Worm (Caenorhabditis elegans): ENCODE data around the gene F22F4.5.

DNA sequence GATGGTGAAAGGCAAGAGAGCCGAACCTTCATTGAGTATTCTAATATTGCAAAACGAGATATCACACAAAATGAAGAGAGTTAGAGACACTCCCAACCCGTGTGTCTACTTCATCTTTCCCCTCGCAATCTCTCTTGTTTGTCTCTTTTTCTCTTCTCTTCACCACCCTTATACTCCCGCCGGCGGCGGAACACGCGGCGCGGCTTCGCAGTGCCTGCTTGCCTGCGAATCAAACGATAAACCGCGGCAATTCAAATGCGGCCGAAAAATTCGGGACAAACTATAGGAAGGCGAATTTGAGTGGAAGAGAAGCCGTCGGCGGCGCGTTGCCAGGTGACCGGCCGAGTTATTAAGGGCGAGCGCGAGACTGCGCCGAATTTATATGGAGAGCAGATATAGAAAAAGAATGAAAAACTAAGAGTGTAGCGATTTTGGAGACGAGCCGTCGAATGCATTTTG, 8.1 kb downstream of the F22F4.5 start, which contains the start of gene klp-13:
- no peak for TF ChIP-seq K02D7.2 (tag; optimal IDR thresholded peaks at IDR 0.05)
- TF ChIP-seq fax-1 (tag; optimal IDR thresholded peaks at IDR 0.05): no peak
- no peak for TF ChIP-seq ama-1 (optimal IDR thresholded peaks at IDR 0.05)
